Worm (Caenorhabditis elegans) whole organism, dauer: ENCODE data around the gene lrx-1.

Experiments
- unc-62 ChIP-seq: sonication (generic microtip); optimal IDR thresholded peaks from 2 replicates; lab custom pipeline; 2017; ENCODE audit warnings: missing biosample characterization, missing genetic modification reagents, missing genetic modification characterization

Gene lrx-1

ce11 chrV:12299244-12299766 is 46.9 kb downstream of the lrx-1 start:
- TF ChIP-seq unc-62 (GFP tag; lab: Kevin White, UChicago), result no peak

- TF ChIP-seq unc-62 (GFP tag; lab: Kevin White, UChicago), result no peak
These were observed 47.8 kb downstream of the lrx-1 start for ce11 chrV:12300166-12300565.

ce11 chrV:12300780-12301460 is 48.5 kb downstream of the lrx-1 start:
- no peak for TF ChIP-seq unc-62 (GFP tag; lab: Kevin White, UChicago)

DNA sequence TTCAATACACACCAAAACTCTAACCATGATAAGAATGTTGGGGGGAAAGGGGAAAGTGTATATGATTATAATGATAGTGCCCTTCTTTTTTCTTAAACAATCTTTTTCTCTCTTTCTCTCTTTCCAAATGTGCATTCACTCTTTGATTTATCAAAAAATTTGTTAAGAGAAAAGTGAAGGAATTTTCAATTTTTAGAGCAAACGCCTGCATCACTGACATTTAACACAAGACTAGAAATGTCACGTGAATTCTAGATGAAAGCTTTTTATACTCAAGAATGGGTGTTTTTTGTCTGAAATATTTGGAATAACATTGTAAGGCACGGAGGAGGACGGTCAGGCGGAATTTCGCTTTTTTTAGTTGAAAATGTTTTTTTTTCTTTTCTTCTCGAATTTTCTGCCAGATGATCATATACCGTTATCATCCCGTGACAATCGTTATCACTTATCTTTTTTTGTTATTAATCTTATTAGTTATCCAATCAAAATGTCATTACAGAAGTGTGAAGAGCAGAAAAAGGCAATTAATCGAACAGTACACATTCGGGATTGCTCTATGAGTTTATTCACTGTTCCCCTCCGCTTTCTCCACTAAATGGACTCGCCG is 49.7 kb downstream of the lrx-1 start, which contains the start of the genes frm-7 and F55C5.17:
TSS of gene frm-7 (plus strand) at position 500 of the 607 bp plus-strand sequence.
TSS of gene F55C5.17 (plus strand) at position 557 of the 607 bp plus-strand sequence.
- TF ChIP-seq unc-62 (GFP tag; lab: Kevin White, UChicago), result no peak

DNA sequence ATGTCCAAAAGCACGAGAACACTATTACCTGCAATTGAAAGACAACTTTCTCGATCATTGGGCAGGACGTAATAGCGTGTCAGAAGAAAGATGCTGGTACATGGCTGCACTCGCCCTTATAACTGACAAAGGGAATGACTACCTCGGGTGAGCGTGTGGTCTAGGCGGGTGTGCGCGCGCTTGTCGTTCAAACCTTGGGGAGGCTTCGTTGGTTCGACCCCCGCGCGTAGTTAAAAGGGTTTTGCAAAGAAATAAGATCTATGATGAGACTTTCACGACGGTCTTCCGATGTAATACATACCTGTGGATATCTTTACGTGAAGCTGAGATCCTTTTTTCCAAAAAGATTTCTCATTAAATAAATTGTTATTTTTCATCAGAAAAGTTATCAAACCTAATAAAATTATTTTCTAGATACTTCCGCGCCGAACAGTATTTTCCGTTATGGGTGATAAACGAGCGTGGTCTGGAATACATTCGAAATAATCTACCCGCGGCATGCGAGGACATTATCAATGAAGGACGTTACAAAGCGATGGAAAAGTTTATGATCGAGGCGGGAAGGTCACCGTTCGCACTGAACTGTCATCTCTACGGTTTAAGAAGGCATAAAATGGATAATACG is 51.2 kb downstream of the lrx-1 start:
- TF ChIP-seq unc-62 (GFP tag; lab: Kevin White, UChicago), result no peak
